Worm (Caenorhabditis elegans): Measurements from ENCODE around the gene fbxa-164.

The fbxa-164 gene

DNA sequence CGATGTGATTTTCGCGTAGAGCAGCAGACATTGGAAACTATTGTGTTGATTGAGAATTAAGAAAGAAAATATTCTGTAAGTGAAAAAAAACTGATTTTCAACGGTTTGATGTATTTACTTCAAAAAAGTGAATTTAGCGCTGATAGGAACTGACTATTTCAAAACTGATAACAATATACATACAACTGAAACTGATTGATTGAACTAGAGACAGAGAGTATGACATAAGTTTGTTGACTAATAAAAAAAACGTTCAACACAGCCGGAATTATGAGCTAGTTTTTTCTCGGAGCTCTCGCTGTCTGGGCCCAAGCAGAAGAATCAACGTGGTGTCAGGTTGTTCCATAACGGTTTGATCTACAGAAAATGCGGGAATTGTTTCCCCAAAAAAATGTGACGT is at the start of gene fbxa-164:
Gene fbxa-164, minus strand, starts transcription at position 101 of the 400 bp plus-strand sequence.
- no peak for TF ChIP-seq jun-1 (tag; optimal IDR thresholded peaks at IDR 0.05)
- TF ChIP-seq ceh-88 (GFP tag; IDR thresholded peaks at IDR 0.05), result no peak
- TF ChIP-seq ama-1 (optimal IDR thresholded peaks at IDR 0.05), result no peak
- no peak for TF ChIP-seq sox-4 (tag; optimal IDR thresholded peaks at IDR 0.05)
- TF ChIP-seq zip-4 (GFP tag; optimal IDR thresholded peaks at IDR 0.05), result no peak
- TF ChIP-seq fkh-4 (tag; optimal IDR thresholded peaks at IDR 0.05; ENCODE audit: borderline replicate concordance), result no peak
- TF ChIP-seq tlp-1 (tag; optimal IDR thresholded peaks at IDR 0.05), result no peak
- TF ChIP-seq nhr-11 (tag; optimal IDR thresholded peaks at IDR 0.05), result no peak
- TF ChIP-seq ceh-63 (GFP tag; optimal IDR thresholded peaks at IDR 0.05), result no peak
- no peak for TF ChIP-seq egl-27 (tag; optimal IDR thresholded peaks at IDR 0.05)
- no peak for TF ChIP-seq C16A3.4 (tag; optimal IDR thresholded peaks at IDR 0.05)
- no peak for TF ChIP-seq fos-1 (tag; optimal IDR thresholded peaks at IDR 0.05)
- no peak for TF ChIP-seq aha-1 (tag; optimal IDR thresholded peaks at IDR 0.05)
- no peak for TF ChIP-seq hpl-2 (GFP tag; optimal IDR thresholded peaks at IDR 0.05)

ce11 chrII:1663516-1663915 is 49.6 kb upstream of the fbxa-164 start, which contains the start of gene duxl-1:
duxl-1 (plus strand) TSS chrII:1663699.
- no peak for TF ChIP-seq unc-30 (tag; optimal IDR thresholded peaks at IDR 0.05)
- no peak for TF ChIP-seq fkh-10 (GFP tag; optimal IDR thresholded peaks at IDR 0.05)
- TF ChIP-seq nhr-76 (tag; optimal IDR thresholded peaks at IDR 0.05), result no peak
- peak; percentile 21 for TF ChIP-seq nhr-90 (tag; optimal IDR thresholded peaks at IDR 0.05; ENCODE audit: poor library complexity)
- peak; percentile 3 for TF ChIP-seq elt-2 (tag; optimal IDR thresholded peaks at IDR 0.05)
- peak in 1 of 2 experiments; percentile 12 for TF ChIP-seq mdl-1 (tag; optimal IDR thresholded peaks at IDR 0.05)
- TF ChIP-seq pag-3 (tag; optimal IDR thresholded peaks at IDR 0.05; ENCODE audit: borderline replicate concordance, insufficient read depth), result no peak
- TF ChIP-seq ceh-82 (tag; optimal IDR thresholded peaks at IDR 0.05), result peak in 1 of 3 experiments; percentile 9
- TF ChIP-seq swsn-7 (tag; optimal IDR thresholded peaks at IDR 0.05), result no peak
- TF ChIP-seq sox-4 (tag; optimal IDR thresholded peaks at IDR 0.05), result no peak
- no peak for TF ChIP-seq mab-9 (GFP tag; IDR thresholded peaks at IDR 0.05)
- no peak for TF ChIP-seq blmp-1 (tag; optimal IDR thresholded peaks at IDR 0.05)
- no peak for TF ChIP-seq unc-98 (GFP tag; IDR thresholded peaks at IDR 0.05)
- peak in 1 of 2 experiments; percentile 38 for TF ChIP-seq lsy-2 (tag; optimal IDR thresholded peaks at IDR 0.05)
- TF ChIP-seq efl-3 (GFP tag; optimal IDR thresholded peaks at IDR 0.05), result no peak
- TF ChIP-seq C16A3.4 (tag; optimal IDR thresholded peaks at IDR 0.05), result no peak
- peak; percentile 7 for TF ChIP-seq nhr-85 (tag)
- TF ChIP-seq ztf-11 (tag; optimal IDR thresholded peaks at IDR 0.05), result no peak
- TF ChIP-seq sup-37 (GFP tag; optimal IDR thresholded peaks at IDR 0.05), result no peak
- TF ChIP-seq lin-14 (GFP tag; optimal IDR thresholded peaks at IDR 0.05), result peak; percentile 63
- TF ChIP-seq lin-35 (GFP tag; optimal IDR thresholded peaks at IDR 0.05), result peak in 1 of 2 experiments; percentile 44
- TF ChIP-seq ces-1 (GFP tag; optimal IDR thresholded peaks at IDR 0.05), result no peak
- TF ChIP-seq mep-1 (tag; optimal IDR thresholded peaks at IDR 0.05), result peak; percentile 18
- no peak for TF ChIP-seq xbp-1 (tag; optimal IDR thresholded peaks at IDR 0.05)
- TF ChIP-seq C04F5.9 (tag; optimal IDR thresholded peaks at IDR 0.05), result no peak
- no peak for TF ChIP-seq sptf-1 (tag; optimal IDR thresholded peaks at IDR 0.05)
- peak; percentile 24 for TF ChIP-seq rnt-1 (tag; optimal IDR thresholded peaks at IDR 0.05)
- TF ChIP-seq snu-23 (GFP tag; optimal IDR thresholded peaks at IDR 0.05), result no peak
- no peak for TF ChIP-seq fos-1 (tag; optimal IDR thresholded peaks at IDR 0.05)
- TF ChIP-seq alr-1 (tag; optimal IDR thresholded peaks at IDR 0.05; ENCODE audit: borderline replicate concordance), result no peak
- TF ChIP-seq nhr-71 (tag; optimal IDR thresholded peaks at IDR 0.05), result no peak
- TF ChIP-seq efl-1 (optimal IDR thresholded peaks at IDR 0.05), result peak in 1 of 2 experiments; percentile 37
- TF ChIP-seq efl-1 (GFP tag; optimal IDR thresholded peaks at IDR 0.05 in 1 of 2), result peak in 1 of 2 experiments; percentile 2
- no peak for TF ChIP-seq irx-1 (tag; optimal IDR thresholded peaks at IDR 0.05)
- peak; percentile 13 for TF ChIP-seq nhr-20 (tag; optimal IDR thresholded peaks at IDR 0.05)
- no peak for TF ChIP-seq ceh-8 (GFP tag; optimal IDR thresholded peaks at IDR 0.05)
- TF ChIP-seq dpl-1 (GFP tag; optimal IDR thresholded peaks at IDR 0.05), result peak in 2 of 3 experiments; percentile 7 to 15
- no peak for TF ChIP-seq ceh-63 (GFP tag; optimal IDR thresholded peaks at IDR 0.05)
- no peak for TF ChIP-seq aly-2 (tag; optimal IDR thresholded peaks at IDR 0.05)
- no peak for TF ChIP-seq nhr-11 (tag; optimal IDR thresholded peaks at IDR 0.05)
- TF ChIP-seq nhr-77 (tag; optimal IDR thresholded peaks at IDR 0.05), result no peak

All from whole organism, L1 larva.